Fruit fly (Drosophila melanogaster) whole organism, prepupa: ENCODE results near the gene DIP-alpha.

ENCODE experiments used
- CG10669 ChIP-seq: fragments of 200-800 bp; sonication (Bioruptor generic); optimal IDR thresholded peaks from 3 replicates; lab custom pipeline; 2018; ENCODE audit warnings: missing biosample characterization, mild to moderate bottlenecking, missing genetic modification characterization, moderate library complexity
- CG11294 ChIP-seq: fragments of 200-800 bp; sonication (Bioruptor generic); IDR thresholded peaks from 2 replicates; pipeline ENCODE4 v1.3.6; 2022; ENCODE audit warnings: missing biosample characterization, missing genetic modification characterization
- CG11902 ChIP-seq: fragments of 200-800 bp; sonication (Bioruptor generic); optimal IDR thresholded peaks from 3 replicates; lab custom pipeline; 2016; ENCODE audit warnings: missing biosample characterization, missing genetic modification characterization
- CG15336 ChIP-seq: fragments of 200-800 bp; sonication (Bioruptor generic); IDR thresholded peaks from 2 replicates; pipeline ENCODE4 v1.3.6; 2022; ENCODE audit warnings: missing biosample characterization, missing genetic modification characterization
- CG1621 ChIP-seq: fragments of 200-800 bp; sonication (Bioruptor generic); optimal IDR thresholded peaks from 3 replicates; lab custom pipeline; 2018; ENCODE audit warnings: missing biosample characterization, mild to moderate bottlenecking, missing genetic modification characterization
- CG16779 ChIP-seq: fragments of 200-800 bp; sonication (Bioruptor generic); optimal IDR thresholded peaks from 3 replicates; lab custom pipeline; 2017; ENCODE audit warnings: missing biosample characterization, mild to moderate bottlenecking, missing genetic modification characterization
- CG32006 ChIP-seq: fragments of 200-800 bp; sonication (Bioruptor generic); optimal IDR thresholded peaks from 3 replicates; lab custom pipeline; 2017; ENCODE audit warnings: missing biosample characterization, mild to moderate bottlenecking, missing genetic modification characterization
- CG3919 ChIP-seq: fragments of 200-800 bp; sonication (Bioruptor generic); optimal IDR thresholded peaks from 3 replicates; lab custom pipeline; 2016; ENCODE audit warnings: missing biosample characterization, missing genetic modification characterization
- CG6163 ChIP-seq: fragments of 200-800 bp; sonication (Bioruptor generic); IDR thresholded peaks from 3 replicates; pipeline ENCODE4 v1.3.6; 2022; ENCODE audit warnings: missing biosample characterization, missing genetic modification characterization
- CG6276 ChIP-seq: fragments of 200-800 bp; sonication (Bioruptor generic); optimal IDR thresholded peaks from 2 replicates; lab custom pipeline; 2017; ENCODE audit warnings: missing biosample characterization, mild to moderate bottlenecking, missing genetic modification characterization
- CG8119 ChIP-seq: fragments of 200-800 bp; sonication (Bioruptor generic); IDR thresholded peaks from 3 replicates; pipeline ENCODE4 v1.3.6; 2022; ENCODE audit warnings: missing biosample characterization, missing genetic modification characterization
- CG8632 ChIP-seq: fragments of 200-800 bp; sonication (Bioruptor generic); optimal IDR thresholded peaks from 3 replicates; lab custom pipeline; 2016; ENCODE audit warnings: missing biosample characterization, missing genetic modification characterization
- Eip78C ChIP-seq: fragments of 200-800 bp; sonication (Bioruptor generic); peaks from one replicate; lab custom pipeline; 2016; ENCODE audit warnings: missing biosample characterization, missing genetic modification characterization
- Gug ChIP-seq: fragments of 200-800 bp; sonication (Bioruptor generic); IDR thresholded peaks from 2 replicates; pipeline ENCODE4 v1.3.6; 2022; ENCODE audit warnings: missing biosample characterization, missing genetic modification characterization
- Sox102F ChIP-seq: fragments of 200-800 bp; sonication (Bioruptor generic); optimal IDR thresholded peaks from 2 replicates; lab custom pipeline; 2016; ENCODE audit warnings: missing biosample characterization, mild to moderate bottlenecking, missing genetic modification characterization
- eg ChIP-seq: fragments of 200-800 bp; sonication (Bioruptor generic); IDR thresholded peaks from 3 replicates; pipeline ENCODE4 v1.3.6; 2022; ENCODE audit warnings: missing biosample characterization, missing genetic modification characterization
- fkh ChIP-seq: fragments of 200-800 bp; sonication (Bioruptor generic); optimal IDR thresholded peaks from 3 replicates; lab custom pipeline; 2017; ENCODE audit warnings: missing biosample characterization, mild to moderate bottlenecking, missing genetic modification characterization, moderate library complexity
- net ChIP-seq: fragments of 200-800 bp; sonication (Bioruptor generic); optimal IDR thresholded peaks from 3 replicates; lab custom pipeline; 2016; ENCODE audit warnings: missing biosample characterization, missing genetic modification characterization
- pdm3 ChIP-seq: fragments of 200-800 bp; sonication (Bioruptor generic); optimal IDR thresholded peaks from 3 replicates; lab custom pipeline; 2016; ENCODE audit warnings: missing biosample characterization, missing genetic modification characterization
- salr ChIP-seq, 2 experiments: fragments of 200-800 bp; sonication (Bioruptor generic); optimal IDR thresholded peaks; 3 replicates each; lab custom pipeline; 2016 to 2018; ENCODE audit warnings: missing biosample characterization in 2 of 2, missing genetic modification characterization in 2 of 2, mild to moderate bottlenecking in 1 of 2
- svp ChIP-seq: fragments of 200-800 bp; sonication (Bioruptor generic); peaks from one replicate; lab custom pipeline; 2016; ENCODE audit warnings: missing biosample characterization, missing genetic modification characterization
- topi ChIP-seq: fragments of 200-800 bp; sonication (Bioruptor generic); optimal IDR thresholded peaks from 3 replicates; lab custom pipeline; 2016; ENCODE audit warnings: missing biosample characterization, missing genetic modification characterization
- vri ChIP-seq: fragments of 200-800 bp; sonication (Bioruptor generic); optimal IDR thresholded peaks from 3 replicates; lab custom pipeline; 2016; ENCODE audit warnings: missing biosample characterization, mild to moderate bottlenecking, missing genetic modification characterization

Gene DIP-alpha

dm6 chrX:3458491-3458890 is 113.0 kb downstream of the DIP-alpha start:
- no peak for TF ChIP-seq CG6276 (GFP tag; lab: Kevin White, UChicago)
- no peak for TF ChIP-seq svp
- no peak for TF ChIP-seq vri (GFP tag; lab: Kevin White, UChicago)
- TF ChIP-seq Sox102F = no peak
- no peak for TF ChIP-seq eg (GFP tag; lab: Robert Waterston, UW)
- TF ChIP-seq CG11902 (GFP tag; lab: Kevin White, UChicago) = no peak
- no peak for TF ChIP-seq pdm3 (GFP tag; lab: Kevin White, UChicago)
- TF ChIP-seq CG3919 (GFP tag; lab: Kevin White, UChicago) = no peak
- TF ChIP-seq Eip78C = no peak
- no peak for TF ChIP-seq CG1621
- no peak for TF ChIP-seq CG8632 (GFP tag; lab: Kevin White, UChicago)
- no peak for TF ChIP-seq topi
- no peak for TF ChIP-seq net (GFP tag; lab: Kevin White, UChicago)
- no peak for TF ChIP-seq fkh (GFP tag; lab: Kevin White, UChicago)
- no peak for TF ChIP-seq salr (GFP tag; optimal IDR thresholded peaks at IDR 0.05; lab: Kevin White, UChicago)
- no peak for TF ChIP-seq CG10669 (GFP tag; lab: Kevin White, UChicago)

dm6 chrX:3457518-3457917 is 113.9 kb downstream of the DIP-alpha start:
- no peak for TF ChIP-seq Eip78C
- no peak for TF ChIP-seq CG16779
- TF ChIP-seq CG10669 (GFP tag; lab: Kevin White, UChicago) = no peak
- TF ChIP-seq CG11294 = peak; percentile 23; the same call in 1 of the 2 replicates
- 0 out of 3 replicates have a peak, but pooled peaks have one; percentile 19 for TF ChIP-seq CG8119 (GFP tag; lab: Robert Waterston, UW)
- TF ChIP-seq Gug (GFP tag; lab: Robert Waterston, UW) = peak; percentile 36; the same call in 1 of the 2 replicates
- peak; percentile 41; the same call in 1 of the 2 replicates for TF ChIP-seq CG15336 (GFP tag; lab: Robert Waterston, UW)
- peak; percentile 35 for TF ChIP-seq CG32006 (GFP tag; lab: Kevin White, UChicago)
- TF ChIP-seq eg (GFP tag; lab: Robert Waterston, UW) = peak; percentile 53; the same call in 1 of the 3 replicates
- TF ChIP-seq CG6163 (GFP tag; lab: Robert Waterston, UW) = 0 out of 3 replicates have a peak, but pooled peaks have one; percentile 11
